Worm (Caenorhabditis elegans): ENCODE data around the gene pcs-1.

The pcs-1 gene

DNA sequence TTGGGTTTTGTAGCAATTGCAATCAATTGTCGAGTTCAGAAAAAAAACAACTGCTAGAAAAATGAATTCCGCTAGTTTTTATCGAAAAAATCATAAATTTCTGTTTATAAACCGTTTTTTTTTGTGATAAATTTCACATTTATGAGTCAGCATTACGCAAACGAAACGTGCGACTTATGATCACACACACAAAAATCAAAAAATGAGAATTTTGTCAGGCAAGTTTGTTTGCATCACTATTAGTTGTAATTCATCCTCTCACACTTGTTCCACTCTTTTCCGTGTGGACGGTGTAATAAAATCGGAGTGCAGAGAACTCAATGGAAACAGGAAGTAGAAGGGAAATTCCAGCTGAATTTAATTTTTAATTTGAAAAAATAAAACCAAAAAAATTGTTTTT lies at the start of gene pcs-1:
Gene pcs-1, minus strand, starts transcription at position 344 of the 400 bp plus-strand sequence.
- TF ChIP-seq drap-1 (GFP tag; optimal IDR thresholded peaks at IDR 0.05) (no peak), cnd-1 (tag; optimal IDR thresholded peaks at IDR 0.05) (no peak), blmp-1 (tag; optimal IDR thresholded peaks at IDR 0.05) (no peak), pha-4 (tag; optimal IDR thresholded peaks at IDR 0.05) (no peak), hlh-1 (tag; optimal IDR thresholded peaks at IDR 0.05) (peak; percentile 20)

DNA sequence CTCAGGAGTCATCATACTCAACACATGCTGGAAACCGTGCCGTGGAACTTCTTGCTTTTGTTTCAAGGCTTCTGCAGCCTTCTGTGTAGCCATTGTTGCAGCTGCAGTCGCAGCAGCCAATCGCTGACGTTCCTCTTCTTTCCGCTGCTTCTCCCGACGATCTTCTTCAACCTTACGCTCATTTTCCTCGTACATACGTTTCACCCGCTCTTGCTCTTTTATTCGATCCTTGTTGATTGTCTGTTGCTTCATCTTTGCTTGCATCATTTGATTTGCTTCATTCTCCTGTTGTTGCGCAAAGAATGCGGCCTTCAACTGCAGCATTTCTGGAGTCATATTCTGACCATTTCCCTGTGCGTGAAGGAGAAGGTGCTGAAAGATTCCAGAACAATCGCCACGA lies 45.1 kb upstream of the pcs-1 start:
- no peak for TF ChIP-seq pha-4 (tag; optimal IDR thresholded peaks at IDR 0.05)
- peak; percentile 36 for TF ChIP-seq sem-2 (GFP tag; optimal IDR thresholded peaks at IDR 0.05)

DNA sequence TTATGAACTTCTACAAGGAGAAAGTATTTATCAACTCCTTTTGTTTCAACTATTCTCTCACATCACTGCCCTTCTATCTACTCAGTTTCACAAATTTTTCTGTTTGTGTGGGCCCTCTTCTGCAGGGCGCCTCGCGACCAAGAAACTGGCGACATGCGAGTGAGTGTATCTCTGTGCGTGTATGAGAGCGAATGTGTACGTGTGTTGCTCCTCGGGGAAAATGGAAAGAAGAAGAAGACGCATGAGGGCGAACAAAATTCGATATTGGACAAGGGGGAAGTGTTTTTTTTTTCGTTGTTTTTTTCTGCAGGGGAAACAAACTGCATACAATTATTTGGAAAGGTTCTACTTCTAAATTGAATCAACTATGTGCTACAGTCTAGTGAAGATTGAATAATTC lies 44.0 kb upstream of the pcs-1 start:
- TF ChIP-seq ceh-43 (GFP tag; optimal IDR thresholded peaks at IDR 0.05) (no peak), nhr-12 (tag; optimal IDR thresholded peaks at IDR 0.05) (no peak), mep-1 (tag; optimal IDR thresholded peaks at IDR 0.05) (no peak), unc-120 (tag; optimal IDR thresholded peaks at IDR 0.05; ENCODE audit: poor library complexity, severe bottlenecking) (no peak), tbx-8 (GFP tag; optimal IDR thresholded peaks at IDR 0.05) (no peak), hlh-1 (tag; optimal IDR thresholded peaks at IDR 0.05) (no peak)

DNA sequence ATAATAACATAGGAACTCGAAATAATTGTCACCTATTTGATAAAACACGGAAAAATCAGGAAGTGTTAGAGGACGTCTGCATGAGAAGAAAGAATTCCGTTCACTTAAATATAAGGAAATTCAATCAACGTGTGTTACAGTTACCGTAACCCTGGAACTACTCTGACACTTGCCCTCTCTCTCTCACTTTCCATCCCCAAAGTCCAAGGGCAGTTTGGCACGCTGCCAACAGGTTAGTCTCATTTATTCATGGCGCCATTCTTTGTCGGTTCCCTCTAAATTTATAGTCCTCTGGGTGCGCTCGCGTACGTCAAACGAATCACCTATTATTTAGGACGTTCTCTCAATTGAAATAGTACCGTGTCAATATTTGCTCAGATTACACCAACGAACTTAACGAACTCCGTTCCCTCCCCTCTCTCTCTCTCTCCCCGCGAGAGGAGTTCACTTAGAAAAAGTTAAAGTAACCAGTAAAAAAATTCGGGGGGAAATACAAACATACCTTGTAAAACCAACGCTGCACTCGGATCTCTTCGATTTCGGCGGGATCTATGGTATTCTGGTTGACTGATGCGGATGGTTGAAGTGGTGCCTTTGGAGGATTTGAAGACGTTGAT lies 43.2 kb upstream of the pcs-1 start:
- TF ChIP-seq tbx-8 (GFP tag; optimal IDR thresholded peaks at IDR 0.05) (no peak), ceh-83 (GFP tag; optimal IDR thresholded peaks at IDR 0.05) (no peak), mab-5 (tag; optimal IDR thresholded peaks at IDR 0.05) (no peak), unc-62 (GFP tag; optimal IDR thresholded peaks at IDR 0.05) (no peak), bed-3 (GFP tag; optimal IDR thresholded peaks at IDR 0.05) (no peak), ceh-39 (tag; optimal IDR thresholded peaks at IDR 0.05) (no peak), nhr-2 (tag; optimal IDR thresholded peaks at IDR 0.05) (no peak), pha-4 (tag; optimal IDR thresholded peaks at IDR 0.05) (no peak), elt-1 (tag; optimal IDR thresholded peaks at IDR 0.05; ENCODE audit: borderline replicate concordance, insufficient read depth) (no peak), unc-120 (tag; optimal IDR thresholded peaks at IDR 0.05; ENCODE audit: poor library complexity, severe bottlenecking) (no peak), M03D4.4 (tag; optimal IDR thresholded peaks at IDR 0.05) (no peak), ham-2 (GFP tag; optimal IDR thresholded peaks at IDR 0.05) (no peak)

DNA sequence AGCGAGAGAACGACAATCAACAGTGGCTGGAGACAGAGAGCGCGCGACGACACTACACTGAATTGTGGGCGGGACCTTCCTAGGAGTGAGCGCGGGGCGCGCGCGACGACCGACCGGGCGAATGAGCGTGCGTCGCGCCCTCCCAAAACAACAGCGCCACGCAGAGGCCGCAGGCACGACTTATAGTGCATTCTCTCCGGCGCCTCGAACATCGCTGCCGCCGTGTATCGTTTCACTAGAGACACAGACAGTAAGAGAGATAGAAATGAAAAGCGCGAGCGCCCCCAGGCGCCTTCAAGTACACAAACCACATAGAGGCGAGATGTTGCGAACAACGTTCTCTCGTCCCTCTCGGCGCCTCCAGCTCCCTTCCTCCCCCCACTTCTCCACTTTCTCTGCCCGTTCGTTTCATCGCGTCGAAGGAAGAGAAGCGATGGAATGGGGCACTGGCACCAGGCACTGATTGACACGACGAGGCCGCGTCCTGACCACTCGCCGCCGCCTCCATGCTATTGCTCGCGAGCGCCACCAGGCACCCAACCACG lies 42.4 kb upstream of the pcs-1 start:
- no peak for TF ChIP-seq mab-5 (tag; optimal IDR thresholded peaks at IDR 0.05)
- peak; percentile 64 for TF ChIP-seq unc-120 (tag; optimal IDR thresholded peaks at IDR 0.05; ENCODE audit: poor library complexity, severe bottlenecking)
- no peak for TF ChIP-seq lin-13 (tag; optimal IDR thresholded peaks at IDR 0.05)
- TF ChIP-seq blmp-1 (tag; optimal IDR thresholded peaks at IDR 0.05): no peak
- TF ChIP-seq lsy-2 (tag; optimal IDR thresholded peaks at IDR 0.05): no peak
- TF ChIP-seq zip-8 (tag; optimal IDR thresholded peaks at IDR 0.05): no peak
- TF ChIP-seq nhr-28 (tag; optimal IDR thresholded peaks at IDR 0.05): no peak
- TF ChIP-seq elt-1 (tag; optimal IDR thresholded peaks at IDR 0.05; ENCODE audit: borderline replicate concordance, insufficient read depth): no peak
- TF ChIP-seq unc-62 (GFP tag; optimal IDR thresholded peaks at IDR 0.05): no peak
- no peak for TF ChIP-seq drap-1 (GFP tag; optimal IDR thresholded peaks at IDR 0.05)
- TF ChIP-seq bed-3 (GFP tag; optimal IDR thresholded peaks at IDR 0.05): peak; percentile 17
- TF ChIP-seq M03D4.4 (tag; optimal IDR thresholded peaks at IDR 0.05): no peak
- TF ChIP-seq ceh-83 (GFP tag; optimal IDR thresholded peaks at IDR 0.05): peak; percentile 44
- peak; percentile 16 for TF ChIP-seq cnd-1 (tag; optimal IDR thresholded peaks at IDR 0.05)
- peak; percentile 49 for TF ChIP-seq mls-2 (tag; optimal IDR thresholded peaks at IDR 0.05)
- no peak for TF ChIP-seq nhr-12 (tag; optimal IDR thresholded peaks at IDR 0.05)
- no peak for TF ChIP-seq snpc-4 (tag; optimal IDR thresholded peaks at IDR 0.05)
- TF ChIP-seq ztf-11 (tag; optimal IDR thresholded peaks at IDR 0.05): no peak
- no peak for TF ChIP-seq nhr-2 (tag; optimal IDR thresholded peaks at IDR 0.05)
- no peak for TF ChIP-seq ceh-39 (tag; optimal IDR thresholded peaks at IDR 0.05)
- no peak for TF ChIP-seq ces-1 (GFP tag; optimal IDR thresholded peaks at IDR 0.05)
- TF ChIP-seq nhr-237 (tag; optimal IDR thresholded peaks at IDR 0.05): no peak
- no peak for TF ChIP-seq tbx-8 (GFP tag; optimal IDR thresholded peaks at IDR 0.05)
- TF ChIP-seq flh-1 (GFP tag; optimal IDR thresholded peaks at IDR 0.05): no peak
- TF ChIP-seq nhr-76 (tag; optimal IDR thresholded peaks at IDR 0.05): no peak
- no peak for TF ChIP-seq ceh-43 (GFP tag; optimal IDR thresholded peaks at IDR 0.05)
- no peak for TF ChIP-seq mep-1 (tag; optimal IDR thresholded peaks at IDR 0.05)
- TF ChIP-seq pha-4 (tag; optimal IDR thresholded peaks at IDR 0.05): peak; percentile 29
- no peak for TF ChIP-seq lin-32 (GFP tag; optimal IDR thresholded peaks at IDR 0.05)
- no peak for TF ChIP-seq unc-39 (tag; optimal IDR thresholded peaks at IDR 0.05)
- no peak for TF ChIP-seq sem-2 (GFP tag; optimal IDR thresholded peaks at IDR 0.05)
- no peak for TF ChIP-seq hlh-1 (tag; optimal IDR thresholded peaks at IDR 0.05)
- TF ChIP-seq ham-2 (GFP tag; optimal IDR thresholded peaks at IDR 0.05): peak; percentile 49
- no peak for TF ChIP-seq elt-3 (tag; optimal IDR thresholded peaks at IDR 0.05)
- TF ChIP-seq sptf-1 (tag; optimal IDR thresholded peaks at IDR 0.05): peak; percentile 36
